Fruit fly (Drosophila melanogaster) whole organism, embryonic: Measurements from ENCODE around the gene Cyp4d1.
A peak's percentile ranks its signal among the peaks of the same experiment; 100 is the strongest.

Experiments
- Adf1 ChIP-seq: fragments of 200-800 bp; sonication (Bioruptor generic); IDR thresholded peaks from 2 replicates; pipeline ENCODE4 v1.3.6; 2022; ENCODE audit warnings: missing biosample characterization, missing genetic modification characterization
- Bteb2 ChIP-seq: fragments of 200-800 bp; sonication (Bioruptor generic); optimal IDR thresholded peaks from 2 replicates; lab custom pipeline; 2016; ENCODE audit warnings: missing biosample characterization, missing genetic modification characterization
- CG11560 ChIP-seq: fragments of 200-800 bp; sonication (Bioruptor generic); IDR thresholded peaks from 3 replicates; pipeline ENCODE4 v1.3.6; 2022; ENCODE audit warnings: missing biosample characterization, missing genetic modification characterization
- CG11696 ChIP-seq: fragments of 200-800 bp; sonication (Bioruptor generic); IDR thresholded peaks from 2 replicates; pipeline ENCODE4 v1.3.6; 2022; ENCODE audit warnings: missing biosample characterization, missing genetic modification characterization
- CG12071 ChIP-seq: fragments of 200-800 bp; sonication (Bioruptor generic); optimal IDR thresholded peaks from 3 replicates; lab custom pipeline; 2018; ENCODE audit warnings: missing biosample characterization, mild to moderate bottlenecking, missing genetic modification characterization
- CG12104 ChIP-seq: fragments of 200-800 bp; sonication (Bioruptor generic); optimal IDR thresholded peaks from 3 replicates; lab custom pipeline; 2016; ENCODE audit warnings: missing biosample characterization, missing genetic modification characterization
- CG12744 ChIP-seq: fragments of 200-800 bp; sonication (Bioruptor generic); optimal IDR thresholded peaks from 2 replicates; lab custom pipeline; 2016; ENCODE audit warnings: missing biosample characterization, missing genetic modification characterization
- CG14014 ChIP-seq: fragments of 200-800 bp; sonication (Bioruptor generic); IDR thresholded peaks from 2 replicates; pipeline ENCODE4 v1.3.6; 2022; ENCODE audit warnings: missing biosample characterization, missing genetic modification characterization
- CG15269 ChIP-seq: fragments of 200-800 bp; sonication (Bioruptor generic); optimal IDR thresholded peaks from 2 replicates; lab custom pipeline; 2018; ENCODE audit warnings: missing biosample characterization, mild to moderate bottlenecking, missing genetic modification characterization, moderate library complexity
- CG17829 ChIP-seq: fragments of 200-800 bp; optimal IDR thresholded peaks from 2 replicates; lab custom pipeline; 2019; ENCODE audit warnings: missing biosample characterization, mild to moderate bottlenecking, missing genetic modification characterization, moderate library complexity
- CG2202 ChIP-seq: fragments of 200-800 bp; sonication (Bioruptor generic); optimal IDR thresholded peaks from 2 replicates; lab custom pipeline; 2018; ENCODE audit warnings: missing biosample characterization, mild to moderate bottlenecking, missing genetic modification characterization
- CG2875 ChIP-seq: fragments of 200-800 bp; sonication (Bioruptor generic); optimal IDR thresholded peaks from 2 replicates; lab custom pipeline; 2017; ENCODE audit warnings: missing biosample characterization, mild to moderate bottlenecking, missing genetic modification characterization, missing genetic modification reagents
- CG30403 ChIP-seq: fragments of 200-800 bp; sonication (Bioruptor generic); optimal IDR thresholded peaks from 3 replicates; lab custom pipeline; 2016; ENCODE audit warnings: missing biosample characterization, missing genetic modification characterization
- CG34376 ChIP-seq: fragments of 200-800 bp; sonication (Bioruptor generic); optimal IDR thresholded peaks from 2 replicates; lab custom pipeline; 2018; ENCODE audit warnings: missing biosample characterization, mild to moderate bottlenecking, missing genetic modification characterization
- CG4328 ChIP-seq: fragments of 200-800 bp; sonication (Bioruptor generic); optimal IDR thresholded peaks from 3 replicates; lab custom pipeline; 2017; ENCODE audit warnings: missing biosample characterization, missing genetic modification reagents, missing genetic modification characterization
- CG5245 ChIP-seq: fragments of 200-800 bp; sonication (Bioruptor generic); optimal IDR thresholded peaks from 3 replicates; lab custom pipeline; 2016; ENCODE audit warnings: missing biosample characterization, missing genetic modification characterization
- CG6175 ChIP-seq: fragments of 200-800 bp; sonication (Bioruptor generic); IDR thresholded peaks from 3 replicates; pipeline ENCODE4 v1.3.6; 2022; ENCODE audit warnings: missing biosample characterization, missing genetic modification characterization
- CG7839 ChIP-seq: fragments of 200-800 bp; sonication (Bioruptor generic); optimal IDR thresholded peaks from 3 replicates; lab custom pipeline; 2018; ENCODE audit warnings: missing biosample characterization, mild to moderate bottlenecking, missing genetic modification characterization, moderate library complexity
- CG9797 ChIP-seq: fragments of 200-800 bp; sonication (Bioruptor generic); optimal IDR thresholded peaks from 3 replicates; lab custom pipeline; 2018; ENCODE audit warnings: missing biosample characterization, mild to moderate bottlenecking, missing genetic modification characterization
- D19A ChIP-seq: fragments of 200-800 bp; optimal IDR thresholded peaks from 3 replicates; lab custom pipeline; 2019; ENCODE audit warnings: missing biosample characterization, mild to moderate bottlenecking, missing genetic modification characterization, moderate library complexity
- Deaf1 ChIP-seq: fragments of 200-800 bp; optimal IDR thresholded peaks from 3 replicates; lab custom pipeline; 2019; ENCODE audit warnings: missing biosample characterization, mild to moderate bottlenecking, missing genetic modification characterization, moderate library complexity
- Elba2 ChIP-seq: fragments of 200-800 bp; sonication (Bioruptor generic); optimal IDR thresholded peaks from 3 replicates; lab custom pipeline; 2016; ENCODE audit warnings: missing biosample characterization, missing genetic modification characterization
- Ets97D ChIP-seq: fragments of 200-800 bp; sonication (Bioruptor generic); optimal IDR thresholded peaks from 3 replicates; lab custom pipeline; 2016; ENCODE audit warnings: missing biosample characterization, missing genetic modification characterization
- Fer2 ChIP-seq: fragments of 200-800 bp; sonication (Bioruptor generic); optimal IDR thresholded peaks from 2 replicates; lab custom pipeline; 2018; ENCODE audit warnings: missing biosample characterization, mild to moderate bottlenecking, missing genetic modification characterization, moderate library complexity
- HLHmδ ChIP-seq: fragments of 200-800 bp; sonication (Bioruptor generic); optimal IDR thresholded peaks from 2 replicates; lab custom pipeline; 2018; ENCODE audit warnings: missing biosample characterization, mild to moderate bottlenecking, missing genetic modification characterization, moderate library complexity
- Hey ChIP-seq: fragments of 200-800 bp; sonication (Bioruptor generic); optimal IDR thresholded peaks from 3 replicates; lab custom pipeline; 2018; ENCODE audit warnings: missing biosample characterization, mild to moderate bottlenecking, missing genetic modification characterization
- Lhr ChIP-seq: fragments of 200-800 bp; sonication (Bioruptor generic); optimal IDR thresholded peaks from 3 replicates; lab custom pipeline; 2017; ENCODE audit warnings: mild to moderate bottlenecking, missing biosample characterization, missing genetic modification reagents, missing genetic modification characterization
- MTF-1 ChIP-seq: fragments of 200-800 bp; sonication (Bioruptor generic); optimal IDR thresholded peaks from 2 replicates; lab custom pipeline; 2018; ENCODE audit warnings: missing biosample characterization, mild to moderate bottlenecking, missing genetic modification characterization, borderline replicate concordance
- Mad ChIP-seq: fragments of 200-800 bp; sonication (Bioruptor generic); optimal IDR thresholded peaks from 2 replicates; lab custom pipeline; 2016; ENCODE audit warnings: missing biosample characterization, missing genetic modification characterization
- Myb ChIP-seq: fragments of 200-800 bp; sonication (Bioruptor generic); optimal IDR thresholded peaks from 2 replicates; lab custom pipeline; 2016; ENCODE audit warnings: missing biosample characterization, missing genetic modification characterization
- Nf-YA ChIP-seq: fragments of 200-800 bp; sonication (Bioruptor generic); IDR thresholded peaks from 2 replicates; pipeline ENCODE4 v1.3.6; 2022; ENCODE audit warnings: missing biosample characterization, missing genetic modification characterization
- Nf-YC ChIP-seq: fragments of 200-800 bp; optimal IDR thresholded peaks from 3 replicates; lab custom pipeline; 2019; ENCODE audit warnings: missing biosample characterization, mild to moderate bottlenecking, missing genetic modification characterization, moderate library complexity
- Oaz ChIP-seq: fragments of 200-800 bp; sonication (Bioruptor generic); IDR thresholded peaks from 2 replicates; pipeline ENCODE4 v1.3.6; 2022; ENCODE audit warnings: missing biosample characterization, missing genetic modification characterization
- Rx ChIP-seq: fragments of 200-800 bp; sonication (Bioruptor generic); IDR thresholded peaks from 2 replicates; pipeline ENCODE4 v1.3.6; 2022; ENCODE audit warnings: missing biosample characterization, missing genetic modification characterization
- ab ChIP-seq: fragments of 200-800 bp; sonication (Bioruptor generic); optimal IDR thresholded peaks from 2 replicates; lab custom pipeline; 2016; ENCODE audit warnings: missing biosample characterization, missing genetic modification characterization
- ara ChIP-seq: fragments of 200-800 bp; sonication (Bioruptor generic); IDR thresholded peaks from 2 replicates; pipeline ENCODE4 v1.3.6; 2022; ENCODE audit warnings: missing biosample characterization, missing genetic modification characterization
- bab2 ChIP-seq: fragments of 200-800 bp; sonication (Bioruptor generic); optimal IDR thresholded peaks from 2 replicates; lab custom pipeline; 2016; ENCODE audit warnings: missing biosample characterization, missing genetic modification characterization
- ftz-f1 ChIP-seq: fragments of 200-800 bp; sonication (Bioruptor generic); optimal IDR thresholded peaks from 2 replicates; lab custom pipeline; 2016; ENCODE audit warnings: missing biosample characterization, missing genetic modification characterization
- pfk ChIP-seq: fragments of 200-800 bp; sonication (Bioruptor generic); optimal IDR thresholded peaks from 2 replicates; lab custom pipeline; 2018; ENCODE audit warnings: missing biosample characterization, mild to moderate bottlenecking, missing genetic modification characterization, moderate library complexity
- pho ChIP-seq: fragments of 200-800 bp; sonication (Bioruptor generic); optimal IDR thresholded peaks from 2 replicates; lab custom pipeline; 2016; ENCODE audit warnings: missing biosample characterization, missing genetic modification characterization
- pum ChIP-seq: fragments of 200-800 bp; sonication (Bioruptor generic); optimal IDR thresholded peaks from 2 replicates; lab custom pipeline; 2016; ENCODE audit warnings: missing biosample characterization, missing genetic modification characterization
- ranshi ChIP-seq: fragments of 200-800 bp; sonication (Bioruptor generic); IDR thresholded peaks from 2 replicates; pipeline ENCODE4 v1.3.6; 2022; ENCODE audit warnings: missing biosample characterization, missing genetic modification characterization
- sr ChIP-seq: fragments of 200-800 bp; sonication (Bioruptor generic); IDR thresholded peaks from 3 replicates; pipeline ENCODE4 v1.3.6; 2022; ENCODE audit warnings: missing biosample characterization, missing genetic modification characterization
- stwl ChIP-seq: fragments of 200-800 bp; sonication (Bioruptor generic); optimal IDR thresholded peaks from 3 replicates; lab custom pipeline; 2018; ENCODE audit warnings: missing biosample characterization, mild to moderate bottlenecking, missing genetic modification characterization, moderate library complexity
- tap ChIP-seq: fragments of 200-800 bp; optimal IDR thresholded peaks from 3 replicates; lab custom pipeline; 2019; ENCODE audit warnings: missing biosample characterization, mild to moderate bottlenecking, missing genetic modification characterization, moderate library complexity
- trh ChIP-seq: fragments of 200-800 bp; sonication (Bioruptor generic); optimal IDR thresholded peaks from 2 replicates; lab custom pipeline; 2016; ENCODE audit warnings: missing biosample characterization, missing genetic modification characterization
- ttk ChIP-seq: fragments of 200-800 bp; sonication (Bioruptor generic); IDR thresholded peaks from 2 replicates; pipeline ENCODE4 v2.1.2; 2022; ENCODE audit warnings: missing biosample characterization, missing genetic modification characterization
- vvl ChIP-seq: fragments of 200-800 bp; sonication (Bioruptor generic); IDR thresholded peaks from 2 replicates; pipeline ENCODE4 v1.3.6; 2022; ENCODE audit warnings: missing biosample characterization, missing genetic modification characterization

Cyp4d1 gene

dm6 chrX:2125527-2126088 lies 36.4 kb downstream of the Cyp4d1 start (continued):
- TF ChIP-seq pfk (GFP tag; lab: Kevin White, UChicago): peak; percentile 55
- TF ChIP-seq ftz-f1 (GFP tag; lab: Kevin White, UChicago): peak; percentile 40
- TF ChIP-seq Oaz (GFP tag; lab: Robert Waterston, UW): no peak
- TF ChIP-seq vvl: 0 out of 2 replicates have a peak, but pooled peaks have one; percentile 36
- TF ChIP-seq Deaf1 (tag; lab: Kevin White, UChicago): peak; percentile 73

DNA sequence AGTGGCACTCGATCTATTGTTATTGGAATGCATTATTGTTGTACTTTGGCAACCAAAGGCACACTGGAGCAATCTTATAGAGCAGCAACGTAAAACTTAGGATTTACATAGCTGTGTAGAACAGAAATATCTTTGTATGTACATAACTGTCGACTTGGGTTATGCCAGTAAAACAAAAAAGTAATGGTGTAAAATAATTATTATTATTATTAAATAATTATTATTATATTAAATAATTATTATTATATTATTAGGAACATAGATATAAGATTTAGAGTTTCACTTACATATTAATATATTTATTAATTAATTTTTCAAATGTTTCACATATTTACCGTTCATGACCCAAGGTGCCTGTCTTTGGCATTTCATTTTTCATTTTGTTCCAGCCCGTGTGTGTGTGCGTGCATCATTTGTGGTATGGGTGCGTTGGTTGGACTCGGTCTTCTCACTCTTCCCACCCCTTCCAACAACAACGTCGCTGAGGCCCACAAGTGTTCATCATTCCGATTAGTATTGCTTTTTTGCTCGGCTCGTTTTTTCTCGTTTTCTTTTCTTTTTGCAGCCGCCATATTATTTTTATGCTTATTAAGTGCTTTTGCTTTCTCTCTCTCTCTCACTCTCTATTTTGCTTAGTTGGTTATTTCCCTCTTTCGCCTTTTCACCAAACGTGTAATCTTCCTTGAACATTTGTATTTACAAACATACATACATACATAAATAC lies 37.9 kb downstream of the Cyp4d1 start:
- TF ChIP-seq CG12744 (peak; percentile 22), CG30403 (GFP tag; lab: Kevin White, UChicago) (peak; percentile 92), Elba2 (peak; percentile 73), Bteb2 (peak; percentile 19), Mad (GFP tag; lab: Kevin White, UChicago) (peak; percentile 60), CG2202 (tag; lab: Kevin White, UChicago) (peak; percentile 95), ab (peak; percentile 89), stwl (peak; percentile 62), CG34376 (no peak), Hey (tag; lab: Kevin White, UChicago) (no peak), Fer2 (tag; lab: Kevin White, UChicago) (peak; percentile 92), CG15269 (peak; percentile 97), sr (GFP tag; lab: Robert Waterston, UW) (peak; percentile 22; the same call in 1 of the 3 replicates), CG12071 (GFP tag; lab: Kevin White, UChicago) (peak; percentile 83), CG6175 (GFP tag; lab: Robert Waterston, UW) (peak; percentile 81; the same call in 2 of the 3 replicates), CG4328 (GFP tag; lab: Kevin White, UChicago) (peak; percentile 98), CG5245 (GFP tag; lab: Kevin White, UChicago) (peak; percentile 81), CG12104 (peak; percentile 97), Nf-YA (peak; percentile 66; the same call in 1 of the 2 replicates), ttk (GFP tag; lab: Robert Waterston, UW) (peak; percentile 55), Myb (GFP tag; lab: Kevin White, UChicago) (peak; percentile 48), Ets97D (GFP tag; lab: Kevin White, UChicago) (peak; percentile 27), Adf1 (GFP tag; lab: Robert Waterston, UW) (no peak), HLHmδ (GFP tag; lab: Kevin White, UChicago) (no peak), pum (GFP tag; lab: Kevin White, UChicago) (peak; percentile 76), CG7839 (tag; lab: Kevin White, UChicago) (peak; percentile 99), CG11560 (peak; percentile 80), Nf-YC (tag; lab: Kevin White, UChicago) (peak; percentile 89), ranshi (GFP tag; lab: Robert Waterston, UW) (peak; percentile 90), bab2 (GFP tag; lab: Kevin White, UChicago) (peak; percentile 82), CG14014 (GFP tag; lab: Robert Waterston, UW) (peak; percentile 90), Lhr (GFP tag; lab: Kevin White, UChicago) (peak; percentile 69), CG11696 (GFP tag; lab: Robert Waterston, UW) (peak; percentile 74; the same call in 1 of the 2 replicates), MTF-1 (GFP tag; lab: Kevin White, UChicago) (peak; percentile 85), CG9797 (no peak), tap (tag; lab: Kevin White, UChicago) (peak; percentile 96), CG2875 (GFP tag; lab: Kevin White, UChicago) (peak; percentile 97), trh (GFP tag; lab: Kevin White, UChicago) (peak; percentile 86), CG17829 (tag; lab: Kevin White, UChicago) (peak; percentile 98), Rx (GFP tag; lab: Robert Waterston, UW) (peak; percentile 78), pho (GFP tag; lab: Kevin White, UChicago) (peak; percentile 72), D19A (peak; percentile 97), ara (GFP tag; lab: Robert Waterston, UW) (peak; percentile 90)
